Fruit fly (Drosophila melanogaster) whole organism: ENCODE results near the gene CG7728.

ENCODE experiments used
- CG8478 ChIP-seq: fragments of >200 bp; optimal IDR thresholded peaks from 2 replicates; lab custom pipeline; 2018; ENCODE audit warnings: inconsistent platforms
- Dll ChIP-seq: fragments of >200 bp; optimal IDR thresholded peaks from 2 replicates; lab custom pipeline; 2017
- EcR ChIP-seq, 2 experiments: fragments of >200 bp; optimal IDR thresholded peaks; 2 replicates each; lab custom pipeline; 2017; ENCODE audit warnings: missing biosample characterization in 2 of 2, missing genetic modification characterization in 2 of 2, missing genetic modification reagents in 2 of 2
- pan ChIP-seq: fragments of >200 bp; optimal IDR thresholded peaks from 2 replicates; lab custom pipeline; 2017
- psq ChIP-seq: fragments of >200 bp; optimal IDR thresholded peaks from 2 replicates; lab custom pipeline; 2017
- usp ChIP-seq: fragments of >200 bp; optimal IDR thresholded peaks from 2 replicates; lab custom pipeline; 2017; ENCODE audit warnings: missing biosample characterization, missing genetic modification characterization, mixed read lengths

DNA sequence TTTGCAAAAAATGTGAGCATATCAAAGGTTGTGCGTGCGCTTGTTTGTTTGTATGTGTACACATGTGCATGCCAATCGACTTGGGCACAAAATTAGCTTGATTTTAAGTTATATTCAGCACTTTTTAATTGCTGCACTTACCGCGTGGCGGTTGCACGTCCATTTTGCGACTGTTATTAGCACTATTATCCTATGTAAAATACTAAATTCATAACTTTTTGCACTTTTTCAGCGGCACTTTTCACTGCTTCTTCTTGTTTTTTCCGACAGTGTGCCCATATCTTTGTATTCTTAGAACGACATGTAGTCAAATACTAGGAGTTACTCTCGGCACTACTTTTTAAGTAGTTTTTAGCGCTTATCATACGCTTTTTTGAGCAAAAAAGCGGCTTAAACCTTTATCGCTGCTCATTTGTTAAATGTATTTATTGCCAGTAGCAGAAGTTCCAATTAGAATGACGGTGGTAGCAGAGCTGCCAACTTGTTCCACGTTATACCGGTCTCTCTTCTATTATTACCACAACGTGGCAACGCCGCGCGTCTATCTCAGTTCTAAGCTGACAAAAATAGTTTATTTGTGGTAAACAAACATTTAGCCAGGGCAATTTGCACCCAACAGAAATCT is 26.1 kb downstream of the CG7728 start, which contains the start of the genes scaf6 and Papst2:
- TF ChIP-seq usp (GFP tag; lab: Kevin White, UChicago): no peak
- no peak for TF ChIP-seq Dll (lab: Kevin White, UChicago)
- TF ChIP-seq pan (lab: Kevin White, UChicago): no peak
- TF ChIP-seq CG8478 (lab: Kevin White, UChicago): no peak
- no peak for TF ChIP-seq EcR (GFP tag; optimal IDR thresholded peaks at IDR 0.05; lab: Kevin White, UChicago)
- no peak for TF ChIP-seq psq (lab: Kevin White, UChicago)
